Fruit fly (Drosophila melanogaster) S2 (cell line): ENCODE results near the gene CG15767.

Source experiments
- CG8478 ChIP-seq: fragments of >200 bp; optimal IDR thresholded peaks from 2 replicates; lab custom pipeline; 2018
- CTCF ChIP-seq, 2 experiments: fragments of >200 bp; optimal IDR thresholded peaks; 2 replicates each; lab custom pipeline; 2018

Gene CG15767

DNA sequence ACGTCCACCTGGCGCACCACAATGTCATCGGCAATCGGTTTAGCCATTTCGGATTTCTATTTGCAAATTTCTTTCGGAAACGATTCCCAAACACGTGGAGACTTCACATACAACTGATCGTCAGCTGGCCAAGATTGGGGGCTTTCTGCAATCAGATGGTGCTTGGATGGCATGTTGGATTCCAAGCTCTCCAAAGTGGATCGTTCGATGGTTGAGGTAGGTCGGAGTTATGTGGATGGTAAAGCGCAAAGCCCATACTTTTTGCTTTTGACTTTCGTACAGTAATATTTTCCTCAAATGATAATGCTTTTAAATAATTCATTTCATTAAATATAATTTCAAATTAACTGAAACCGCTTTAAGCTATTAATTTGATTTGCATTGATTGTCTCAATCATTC is 26.4 kb downstream of the CG15767 start, which contains the start of gene AgmNAT:
AgmNAT (minus strand) TSS at position 101 of the 400 bp plus-strand sequence.
- TF ChIP-seq CG8478 (lab: Kevin White, UChicago) (no peak), CTCF (optimal IDR thresholded peaks at IDR 0.05; lab: Kevin White, UChicago) (no peak)

DNA sequence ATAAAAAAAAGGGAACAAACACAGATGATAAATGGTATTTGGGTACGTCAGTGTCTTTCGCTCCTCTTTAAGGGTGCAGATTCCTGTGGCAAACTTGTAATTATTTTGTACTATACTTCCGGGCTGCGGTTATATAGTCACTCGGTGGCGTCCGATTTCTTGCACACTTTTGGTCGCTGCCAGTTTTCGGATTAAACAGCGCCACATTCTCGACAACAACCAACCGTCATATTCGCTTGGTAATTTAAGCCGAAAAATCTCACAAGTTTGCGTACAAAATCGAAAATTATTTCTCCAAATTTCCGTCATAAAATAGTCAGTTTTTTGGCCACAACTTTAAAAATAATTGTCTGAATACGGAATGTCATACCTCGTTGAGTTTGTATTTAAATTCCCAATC is 27.9 kb downstream of the CG15767 start:
- peak; percentile 65 to 72 for TF ChIP-seq CTCF (optimal IDR thresholded peaks at IDR 0.05; lab: Kevin White, UChicago)
- TF ChIP-seq CG8478 (lab: Kevin White, UChicago): no peak

DNA sequence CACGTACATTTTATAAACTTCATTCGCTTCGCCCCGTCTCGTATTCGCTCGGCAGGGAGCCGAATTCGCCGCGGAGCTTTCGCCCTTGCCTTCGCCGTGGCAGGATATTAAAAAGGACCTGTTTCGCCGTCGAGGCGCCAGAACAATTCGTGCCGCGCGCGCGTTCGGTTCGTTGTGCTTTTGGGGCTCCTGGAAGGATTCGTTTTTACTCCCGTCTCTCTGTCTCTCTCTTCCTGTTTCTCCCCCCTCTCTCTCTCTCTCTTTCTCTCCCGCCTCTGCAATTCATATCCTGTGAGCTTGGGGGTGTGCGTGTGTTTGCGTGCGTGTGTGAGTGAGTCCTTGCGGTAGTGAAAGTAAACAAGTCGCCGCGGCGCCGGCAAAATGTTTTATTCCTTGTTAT is 29.1 kb downstream of the CG15767 start, which contains the start of gene CG15765:
CG15765 (plus strand) TSS at position 132 of the 400 bp plus-strand sequence.
- no peak for TF ChIP-seq CG8478 (lab: Kevin White, UChicago)
- no peak for TF ChIP-seq CTCF (optimal IDR thresholded peaks at IDR 0.05; lab: Kevin White, UChicago)

DNA sequence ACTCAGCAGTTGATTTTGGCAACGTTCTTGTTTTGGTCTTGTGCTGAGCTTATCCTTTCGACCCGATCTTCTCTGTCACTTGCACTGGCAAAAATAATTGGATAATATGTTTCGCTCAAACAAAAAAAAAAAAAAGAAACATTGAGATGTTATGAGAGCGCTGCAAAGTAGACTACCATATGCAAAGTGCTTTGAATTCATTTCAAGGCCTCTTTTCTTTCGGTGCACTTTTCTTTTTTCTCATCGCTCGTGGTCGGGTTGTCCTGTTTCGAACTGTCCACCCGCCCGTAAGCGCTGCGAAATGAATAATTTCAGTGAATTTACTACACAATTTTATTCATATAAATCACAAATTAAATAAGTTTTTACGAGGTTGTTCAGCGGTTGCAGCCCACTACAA is 30.7 kb downstream of the CG15767 start:
- TF ChIP-seq CTCF (optimal IDR thresholded peaks at IDR 0.05; lab: Kevin White, UChicago): no peak
- TF ChIP-seq CG8478 (lab: Kevin White, UChicago): no peak

DNA sequence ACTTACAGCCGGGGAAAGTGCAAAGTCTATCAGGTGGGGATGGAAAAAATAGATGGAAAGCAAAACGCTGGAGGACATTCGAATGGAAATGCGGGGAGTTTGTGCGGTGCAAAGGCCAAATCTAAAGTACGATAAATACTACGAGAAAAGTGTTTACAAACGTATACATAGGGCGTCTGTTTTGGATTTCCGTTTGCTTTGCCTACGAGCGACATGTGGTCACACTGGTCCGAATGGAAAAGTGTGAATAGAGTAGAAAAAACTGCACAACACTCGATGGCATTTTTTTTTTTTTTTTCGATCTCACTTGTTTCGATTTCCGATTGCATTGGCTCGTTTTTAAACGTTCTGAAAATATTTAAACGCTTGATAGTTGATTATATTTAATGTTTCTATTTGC is 50.5 kb downstream of the CG15767 start:
- TF ChIP-seq CG8478 (lab: Kevin White, UChicago) (no peak), CTCF (optimal IDR thresholded peaks at IDR 0.05; lab: Kevin White, UChicago) (no peak)
